Fruit fly (Drosophila melanogaster) whole organism, wandering third instar larva: ENCODE measurements around the gene wrm2.

Source experiments
- Abd-B ChIP-seq: fragments of >200 bp; optimal IDR thresholded peaks from 2 replicates; lab custom pipeline; 2017; ENCODE audit warnings: missing biosample characterization, missing genetic modification characterization
- CG32264 ChIP-seq: fragments of 200-800 bp; sonication (Bioruptor generic); optimal IDR thresholded peaks from 2 replicates; lab custom pipeline; 2016; ENCODE audit warnings: missing biosample characterization, missing genetic modification characterization
- CG9705 ChIP-seq: fragments of 200-800 bp; sonication (Bioruptor generic); optimal IDR thresholded peaks from 2 replicates; lab custom pipeline; 2018; ENCODE audit warnings: missing biosample characterization, mild to moderate bottlenecking, missing genetic modification characterization
- CrebA ChIP-seq: fragments of 200-800 bp; sonication (Bioruptor generic); optimal IDR thresholded peaks from 2 replicates; lab custom pipeline; 2016; ENCODE audit warnings: missing biosample characterization, mild to moderate bottlenecking, missing genetic modification characterization, borderline replicate concordance
- Dfd ChIP-seq: fragments of >200 bp; optimal IDR thresholded peaks from 2 replicates; lab custom pipeline; 2017; ENCODE audit warnings: missing biosample characterization, missing genetic modification characterization
- Dif ChIP-seq: fragments of 200-275, 200-300 bp; sonication (Bioruptor generic); optimal IDR thresholded peaks from 2 replicates; lab custom pipeline; 2018; ENCODE audit warnings: missing biosample characterization, missing genetic modification characterization; ENCODE audit not compliant: partially characterized antibody
- GATAd ChIP-seq: sonication (Bioruptor generic); optimal IDR thresholded peaks from 2 replicates; lab custom pipeline; 2016; ENCODE audit warnings: missing biosample characterization, missing genetic modification characterization
- HLH106 ChIP-seq: fragments of 200-800 bp; optimal IDR thresholded peaks from 3 replicates; lab custom pipeline; 2019; ENCODE audit warnings: missing biosample characterization, mild to moderate bottlenecking, missing genetic modification characterization, moderate library complexity
- Hnf4 ChIP-seq: fragments of 200-800 bp; sonication (Bioruptor generic); optimal IDR thresholded peaks from 2 replicates; lab custom pipeline; 2016; ENCODE audit warnings: missing biosample characterization, mild to moderate bottlenecking, missing genetic modification characterization
- Hr78 ChIP-seq: fragments of >200 bp; optimal IDR thresholded peaks from 2 replicates; lab custom pipeline; 2017; ENCODE audit warnings: missing biosample characterization, missing genetic modification characterization
- Hr83 ChIP-seq: fragments of 200-300 bp; sonication (Bioruptor generic); optimal IDR thresholded peaks from 2 replicates; lab custom pipeline; 2016; ENCODE audit warnings: missing biosample characterization, mild to moderate bottlenecking, missing genetic modification characterization, moderate library complexity; ENCODE audit not compliant: poor library complexity, severe bottlenecking
- Jra ChIP-seq: sonication (Bioruptor generic); optimal IDR thresholded peaks from 2 replicates; lab custom pipeline; 2016; ENCODE audit warnings: missing biosample characterization, missing genetic modification characterization
- Mio ChIP-seq: sonication (Bioruptor generic); optimal IDR thresholded peaks from 2 replicates; lab custom pipeline; 2016; ENCODE audit warnings: missing biosample characterization, missing genetic modification characterization
- Myc ChIP-seq: fragments of >200 bp; optimal IDR thresholded peaks from 2 replicates; lab custom pipeline; 2017
- N ChIP-seq: fragments of >200 bp; optimal IDR thresholded peaks from 2 replicates; lab custom pipeline; 2018; ENCODE audit warnings: missing biosample characterization, missing external identifiers, missing genetic modification characterization
- OdsH ChIP-seq: fragments of 200-800 bp; sonication (Bioruptor generic); optimal IDR thresholded peaks from 2 replicates; lab custom pipeline; 2016; ENCODE audit warnings: missing biosample characterization, mild to moderate bottlenecking, missing genetic modification characterization
- Rel ChIP-seq, 2 experiments: fragments of 200-800 bp; sonication (Bioruptor generic) in 1 of 2; optimal IDR thresholded peaks; 2 replicates in 1 of 2; 3 replicates in 1 of 2; lab custom pipeline; 2016 to 2019; ENCODE audit warnings: mild to moderate bottlenecking in 2 of 2, missing biosample characterization in 2 of 2, missing genetic modification characterization in 2 of 2, moderate library complexity in 1 of 2
- Sp1 ChIP-seq: fragments of 200-800 bp; sonication (Bioruptor generic); optimal IDR thresholded peaks from 3 replicates; lab custom pipeline; 2019; ENCODE audit warnings: missing biosample characterization, mild to moderate bottlenecking, missing genetic modification characterization, moderate library complexity
- Vsx2 ChIP-seq: fragments of 200-300, 225-300 bp; sonication (Bioruptor generic); optimal IDR thresholded peaks from 2 replicates; lab custom pipeline; 2018; ENCODE audit warnings: missing biosample characterization, missing genetic modification characterization; ENCODE audit not compliant: partially characterized antibody
- br ChIP-seq: fragments of 200-800 bp; sonication (Bioruptor generic); optimal IDR thresholded peaks from 2 replicates; lab custom pipeline; 2016; ENCODE audit warnings: missing biosample characterization, missing genetic modification characterization
- brk ChIP-seq: fragments of 200-800 bp; sonication (Bioruptor generic); optimal IDR thresholded peaks from 2 replicates; lab custom pipeline; 2016; ENCODE audit warnings: missing biosample characterization, mild to moderate bottlenecking, missing genetic modification characterization
- dl ChIP-seq, 2 experiments: fragments of 175-275, 200-275 bp in 1 of 2; fragments of 200-275 bp in 1 of 2; sonication (Bioruptor generic); optimal IDR thresholded peaks; lab custom pipeline; 2018; ENCODE audit warnings: mild to moderate bottlenecking in 2 of 2, missing biosample characterization in 2 of 2, missing genetic modification characterization in 2 of 2, moderate library complexity in 2 of 2; ENCODE audit not compliant: partially characterized antibody in 2 of 2, insufficient read depth in 1 of 2
- dmrt93B ChIP-seq: fragments of 200-800 bp; sonication (Bioruptor generic); optimal IDR thresholded peaks from 2 replicates; lab custom pipeline; 2018; ENCODE audit warnings: missing biosample characterization, mild to moderate bottlenecking, missing genetic modification characterization
- dsf ChIP-seq: sonication (Bioruptor generic); optimal IDR thresholded peaks from 2 replicates; lab custom pipeline; 2016; ENCODE audit warnings: missing biosample characterization, missing genetic modification characterization, borderline replicate concordance
- ey ChIP-seq: fragments of 200-800 bp; sonication (Bioruptor generic); optimal IDR thresholded peaks from 2 replicates; lab custom pipeline; 2016; ENCODE audit warnings: missing biosample characterization, missing genetic modification characterization
- foxo ChIP-seq, 2 experiments: fragments of 200-800 bp; sonication (Bioruptor generic); optimal IDR thresholded peaks; 2 replicates in 1 of 2; 3 replicates in 1 of 2; lab custom pipeline; 2016 to 2017; ENCODE audit warnings: missing biosample characterization in 2 of 2, missing genetic modification characterization in 2 of 2
- fru ChIP-seq: fragments of 200-800 bp; sonication (Bioruptor generic); optimal IDR thresholded peaks from 3 replicates; lab custom pipeline; 2016; ENCODE audit warnings: missing biosample characterization, mild to moderate bottlenecking, missing genetic modification characterization
- h ChIP-seq: fragments of 200-800 bp; sonication (Bioruptor generic); optimal IDR thresholded peaks from 3 replicates; lab custom pipeline; 2016; ENCODE audit warnings: missing biosample characterization, mild to moderate bottlenecking, missing genetic modification characterization
- jim ChIP-seq: fragments of 175-275, 200-325 bp; sonication (Bioruptor generic); optimal IDR thresholded peaks from 2 replicates; lab custom pipeline; 2016; ENCODE audit warnings: missing biosample characterization, mild to moderate bottlenecking, missing genetic modification characterization
- lola ChIP-seq: fragments of >200 bp; optimal IDR thresholded peaks from 2 replicates; lab custom pipeline; 2017; ENCODE audit warnings: missing biosample characterization, missing genetic modification characterization
- pan ChIP-seq: fragments of >200 bp; optimal IDR thresholded peaks from 2 replicates; lab custom pipeline; 2017
- psq ChIP-seq: fragments of 200-800 bp; sonication (Bioruptor generic); optimal IDR thresholded peaks from 3 replicates; lab custom pipeline; 2017; ENCODE audit warnings: missing biosample characterization, mild to moderate bottlenecking, missing genetic modification characterization, moderate library complexity
- rgr ChIP-seq: fragments of 200-800 bp; sonication (Bioruptor generic); optimal IDR thresholded peaks from 3 replicates; lab custom pipeline; 2016; ENCODE audit warnings: missing biosample characterization, mild to moderate bottlenecking, missing genetic modification characterization
- sage ChIP-seq: fragments of 200-800 bp; sonication (Bioruptor generic); optimal IDR thresholded peaks from 2 replicates; lab custom pipeline; 2016; ENCODE audit warnings: missing biosample characterization, mild to moderate bottlenecking, missing genetic modification characterization
- sv ChIP-seq: fragments of 200-800 bp; sonication (Bioruptor generic); optimal IDR thresholded peaks from 3 replicates; lab custom pipeline; 2016; ENCODE audit warnings: missing biosample characterization, missing genetic modification characterization
- tai ChIP-seq: sonication (Bioruptor generic); optimal IDR thresholded peaks from 2 replicates; lab custom pipeline; 2016; ENCODE audit warnings: missing biosample characterization, missing genetic modification characterization
- usp ChIP-seq: fragments of >200 bp; optimal IDR thresholded peaks from 2 replicates; lab custom pipeline; 2017; ENCODE audit warnings: missing biosample characterization, missing genetic modification characterization
- woc ChIP-seq: sonication (Bioruptor generic); optimal IDR thresholded peaks from 2 replicates; lab custom pipeline; 2016; ENCODE audit warnings: missing biosample characterization, mild to moderate bottlenecking, missing genetic modification characterization

Gene wrm2

dm6 chr3L:7360324-7360852 lies 25.4 kb upstream of the wrm2 start, which contains the start of gene Sec63:
Gene Sec63, plus strand, starts transcription at chr3L:7360561.
- TF ChIP-seq pan (lab: Kevin White, UChicago) (no peak), Vsx2 (GFP tag; lab: Kevin White, UChicago) (no peak), Mio (GFP tag; lab: Kevin White, UChicago) (no peak), jim (no peak), lola (GFP tag; lab: Kevin White, UChicago) (no peak), br (GFP tag; lab: Kevin White, UChicago) (peak; percentile 35), Hr78 (GFP tag; lab: Kevin White, UChicago) (no peak), psq (peak; percentile 27), Dif (GFP tag; lab: Kevin White, UChicago) (no peak), CG32264 (GFP tag; lab: Kevin White, UChicago) (no peak), dmrt93B (GFP tag; lab: Kevin White, UChicago) (no peak), brk (no peak), N (GFP tag; lab: Kevin White, UChicago) (no peak), dl (GFP tag; optimal IDR thresholded peaks at IDR 0.05; lab: Kevin White, UChicago; ENCODE audit: insufficient read depth in 1 of 2, partially characterized antibody in 2 of 2) (no peak), Sp1 (GFP tag; lab: Kevin White, UChicago) (no peak), HLH106 (tag; lab: Kevin White, UChicago) (peak; percentile 55), Jra (GFP tag; lab: Kevin White, UChicago) (no peak), Dfd (no peak), CG9705 (GFP tag; lab: Kevin White, UChicago) (no peak), woc (GFP tag; lab: Kevin White, UChicago) (no peak), Rel (GFP tag; optimal IDR thresholded peaks at IDR 0.05; lab: Kevin White, UChicago) (no peak), Rel (tag; optimal IDR thresholded peaks at IDR 0.05; lab: Kevin White, UChicago) (no peak), rgr (GFP tag; lab: Kevin White, UChicago) (no peak), Hr83 (GFP tag; lab: Kevin White, UChicago) (peak; percentile 61), h (GFP tag; lab: Kevin White, UChicago) (no peak), foxo (GFP tag; optimal IDR thresholded peaks at IDR 0.05; lab: Kevin White, UChicago) (peak in 1 of 2 experiments; percentile 54), Abd-B (GFP tag; lab: Kevin White, UChicago) (no peak), GATAd (GFP tag; lab: Kevin White, UChicago) (no peak), usp (GFP tag; lab: Kevin White, UChicago) (no peak), sv (GFP tag; lab: Kevin White, UChicago) (peak; percentile 21), fru (GFP tag; lab: Kevin White, UChicago) (no peak), dsf (GFP tag; lab: Kevin White, UChicago) (no peak), Hnf4 (GFP tag; lab: Kevin White, UChicago) (peak; percentile 35), OdsH (GFP tag; lab: Kevin White, UChicago) (no peak), ey (no peak), CrebA (GFP tag; lab: Kevin White, UChicago) (no peak), tai (GFP tag; lab: Kevin White, UChicago) (no peak), sage (GFP tag; lab: Kevin White, UChicago) (no peak), Myc (lab: Kevin White, UChicago) (peak; percentile 44)

dm6 chr3L:7359827-7360323 lies 24.8 kb upstream of the wrm2 start, which contains the start of gene pst:
Gene pst, minus strand, starts transcription at chr3L:7360263.
- TF ChIP-seq CG9705 (GFP tag; lab: Kevin White, UChicago) (no peak), CrebA (GFP tag; lab: Kevin White, UChicago) (no peak), Abd-B (GFP tag; lab: Kevin White, UChicago) (no peak), dmrt93B (GFP tag; lab: Kevin White, UChicago) (no peak), lola (GFP tag; lab: Kevin White, UChicago) (no peak), CG32264 (GFP tag; lab: Kevin White, UChicago) (no peak), Jra (GFP tag; lab: Kevin White, UChicago) (peak; percentile 19), fru (GFP tag; lab: Kevin White, UChicago) (peak; percentile 18), rgr (GFP tag; lab: Kevin White, UChicago) (no peak), jim (no peak), woc (GFP tag; lab: Kevin White, UChicago) (no peak), Sp1 (GFP tag; lab: Kevin White, UChicago) (peak; percentile 25), Dif (GFP tag; lab: Kevin White, UChicago) (peak; percentile 46), Rel (GFP tag; optimal IDR thresholded peaks at IDR 0.05; lab: Kevin White, UChicago) (no peak), Rel (tag; optimal IDR thresholded peaks at IDR 0.05; lab: Kevin White, UChicago) (peak; percentile 100), Hr83 (GFP tag; lab: Kevin White, UChicago) (peak; percentile 58)
